Fruit fly (Drosophila melanogaster): ENCODE data around the gene CG31954.

The CG31954 gene

dm6 chr2L:3534227-3534842 is 24.4 kb upstream of the CG31954 start (continued):
- TF ChIP-seq schlank (tag; optimal IDR thresholded peaks at IDR 0.05) (no peak), pros (GFP tag; optimal IDR thresholded peaks at IDR 0.05) (no peak), Ets97D (GFP tag; optimal IDR thresholded peaks at IDR 0.05) (no peak), CG7839 (tag; optimal IDR thresholded peaks at IDR 0.05) (peak; percentile 70), croc (GFP tag; conservative IDR thresholded peaks at IDR 0.05) (peak; percentile 45; the same call in 1 of the 3 replicates), gcm2 (GFP tag; optimal IDR thresholded peaks at IDR 0.05) (no peak), Vsx1 (GFP tag; optimal IDR thresholded peaks at IDR 0.05) (no peak), wek (GFP tag; optimal IDR thresholded peaks at IDR 0.05) (no peak), hb (GFP tag; IDR thresholded peaks at IDR 0.05; ENCODE audit: partially characterized antibody) (no peak), CG10462 (GFP tag; optimal IDR thresholded peaks at IDR 0.05) (peak; percentile 11), Nf-YA (GFP tag; IDR thresholded peaks at IDR 0.05) (no peak), Mad (GFP tag; optimal IDR thresholded peaks at IDR 0.05) (no peak), CG33557 (GFP tag; optimal IDR thresholded peaks at IDR 0.05) (no peak), CG12071 (GFP tag; optimal IDR thresholded peaks at IDR 0.05) (no peak), CG6689 (GFP tag; IDR thresholded peaks at IDR 0.05) (peak; percentile 46), onecut (GFP tag; IDR thresholded peaks at IDR 0.05) (peak; percentile 33; the same call in 1 of the 2 replicates), D19A (tag; optimal IDR thresholded peaks at IDR 0.05) (peak; percentile 51), btn (GFP tag; optimal IDR thresholded peaks at IDR 0.05) (no peak), klu (GFP tag; IDR thresholded peaks at IDR 0.05) (0 out of 2 replicates have a peak, but pooled peaks have one; percentile 40), HmgD (GFP tag; optimal IDR thresholded peaks at IDR 0.05) (no peak), CG43689 (GFP tag; IDR thresholded peaks at IDR 0.05) (no peak), fd102C (GFP tag; optimal IDR thresholded peaks at IDR 0.05) (no peak), CG3995 (GFP tag; optimal IDR thresholded peaks at IDR 0.05) (no peak), Deaf1 (tag; optimal IDR thresholded peaks at IDR 0.05) (peak; percentile 97), toy (GFP tag; IDR thresholded peaks at IDR 0.05) (no peak), CG8281 (tag; optimal IDR thresholded peaks at IDR 0.05) (no peak), ind (GFP tag; optimal IDR thresholded peaks at IDR 0.05) (peak; percentile 47), Stat92E (GFP tag; optimal IDR thresholded peaks at IDR 0.05) (no peak), CG2889 (GFP tag; IDR thresholded peaks at IDR 0.05) (0 out of 3 replicates have a peak, but pooled peaks have one; percentile 10), Usf (GFP tag; optimal IDR thresholded peaks at IDR 0.05) (no peak), NK7.1 (GFP tag; optimal IDR thresholded peaks at IDR 0.05) (no peak), CG12391 (tag; optimal IDR thresholded peaks at IDR 0.05) (peak; percentile 48), dm (GFP tag; optimal IDR thresholded peaks at IDR 0.05) (no peak), CG17612 (GFP tag; IDR thresholded peaks at IDR 0.05) (no peak), CG18619 (GFP tag; optimal IDR thresholded peaks at IDR 0.05) (no peak), CG12104 (GFP tag; optimal IDR thresholded peaks at IDR 0.05) (peak; percentile 13), salm (tag; optimal IDR thresholded peaks at IDR 0.05) (no peak), CG2116 (GFP tag; optimal IDR thresholded peaks at IDR 0.05) (peak; percentile 9), Adf1 (GFP tag; IDR thresholded peaks at IDR 0.05) (no peak), Hr51 (GFP tag; optimal IDR thresholded peaks at IDR 0.05) (peak in 1 of 2 experiments; percentile 61), Trl (optimal IDR thresholded peaks at IDR 0.05) (peak; percentile 66 to 67), Trl (GFP tag; optimal IDR thresholded peaks at IDR 0.05) (peak; percentile 1), lov (optimal IDR thresholded peaks at IDR 0.05) (no peak), lov (GFP tag; IDR thresholded peaks at IDR 0.05) (peak; percentile 83; the same call in 2 of the 3 replicates), CG9437 (GFP tag; optimal IDR thresholded peaks at IDR 0.05) (no peak), sisA (GFP tag; IDR thresholded peaks at IDR 0.05) (peak; percentile 72), caup (GFP tag; optimal IDR thresholded peaks at IDR 0.05; ENCODE audit: severe bottlenecking) (no peak), CG34422 (GFP tag; IDR thresholded peaks at IDR 0.05) (peak; percentile 54; the same call in 1 of the 3 replicates), ara (GFP tag; IDR thresholded peaks at IDR 0.05) (peak; percentile 75), B-H1 (GFP tag; IDR thresholded peaks at IDR 0.05) (no peak; the same call in 2 of the 3 replicates), chn (GFP tag; optimal IDR thresholded peaks at IDR 0.05) (no peak)
